Fruit fly (Drosophila melanogaster) whole organism, prepupa: ENCODE data around the gene Spc25.

ENCODE experiments used
- CG11902 ChIP-seq: fragments of 200-800 bp; sonication (Bioruptor generic); optimal IDR thresholded peaks from 3 replicates; lab custom pipeline; 2016; ENCODE audit warnings: missing biosample characterization, missing genetic modification characterization
- CG1621 ChIP-seq: fragments of 200-800 bp; sonication (Bioruptor generic); optimal IDR thresholded peaks from 3 replicates; lab custom pipeline; 2018; ENCODE audit warnings: missing biosample characterization, mild to moderate bottlenecking, missing genetic modification characterization
- CG16779 ChIP-seq: fragments of 200-800 bp; sonication (Bioruptor generic); optimal IDR thresholded peaks from 3 replicates; lab custom pipeline; 2017; ENCODE audit warnings: missing biosample characterization, mild to moderate bottlenecking, missing genetic modification characterization
- CG32006 ChIP-seq: fragments of 200-800 bp; sonication (Bioruptor generic); optimal IDR thresholded peaks from 3 replicates; lab custom pipeline; 2017; ENCODE audit warnings: missing biosample characterization, mild to moderate bottlenecking, missing genetic modification characterization
- CG8632 ChIP-seq: fragments of 200-800 bp; sonication (Bioruptor generic); optimal IDR thresholded peaks from 3 replicates; lab custom pipeline; 2016; ENCODE audit warnings: missing biosample characterization, missing genetic modification characterization
- Eip78C ChIP-seq: fragments of 200-800 bp; sonication (Bioruptor generic); peaks from one replicate; lab custom pipeline; 2016; ENCODE audit warnings: missing biosample characterization, missing genetic modification characterization
- Lpt ChIP-seq: fragments of 200-800 bp; sonication (Bioruptor generic); optimal IDR thresholded peaks from 3 replicates; lab custom pipeline; 2016; ENCODE audit warnings: missing biosample characterization, missing genetic modification characterization
- OdsH ChIP-seq: fragments of 200-800 bp; sonication (Bioruptor generic); optimal IDR thresholded peaks from 3 replicates; lab custom pipeline; 2016; ENCODE audit warnings: missing biosample characterization, missing genetic modification characterization
- Sox15 ChIP-seq: fragments of 200-800 bp; sonication (Bioruptor generic); optimal IDR thresholded peaks from 3 replicates; lab custom pipeline; 2016; ENCODE audit warnings: missing biosample characterization, missing genetic modification characterization
- eg ChIP-seq: fragments of 200-800 bp; sonication (Bioruptor generic); IDR thresholded peaks from 3 replicates; pipeline ENCODE4 v1.3.6; 2022; ENCODE audit warnings: missing biosample characterization, missing genetic modification characterization
- svp ChIP-seq: fragments of 200-800 bp; sonication (Bioruptor generic); peaks from one replicate; lab custom pipeline; 2016; ENCODE audit warnings: missing biosample characterization, missing genetic modification characterization

DNA sequence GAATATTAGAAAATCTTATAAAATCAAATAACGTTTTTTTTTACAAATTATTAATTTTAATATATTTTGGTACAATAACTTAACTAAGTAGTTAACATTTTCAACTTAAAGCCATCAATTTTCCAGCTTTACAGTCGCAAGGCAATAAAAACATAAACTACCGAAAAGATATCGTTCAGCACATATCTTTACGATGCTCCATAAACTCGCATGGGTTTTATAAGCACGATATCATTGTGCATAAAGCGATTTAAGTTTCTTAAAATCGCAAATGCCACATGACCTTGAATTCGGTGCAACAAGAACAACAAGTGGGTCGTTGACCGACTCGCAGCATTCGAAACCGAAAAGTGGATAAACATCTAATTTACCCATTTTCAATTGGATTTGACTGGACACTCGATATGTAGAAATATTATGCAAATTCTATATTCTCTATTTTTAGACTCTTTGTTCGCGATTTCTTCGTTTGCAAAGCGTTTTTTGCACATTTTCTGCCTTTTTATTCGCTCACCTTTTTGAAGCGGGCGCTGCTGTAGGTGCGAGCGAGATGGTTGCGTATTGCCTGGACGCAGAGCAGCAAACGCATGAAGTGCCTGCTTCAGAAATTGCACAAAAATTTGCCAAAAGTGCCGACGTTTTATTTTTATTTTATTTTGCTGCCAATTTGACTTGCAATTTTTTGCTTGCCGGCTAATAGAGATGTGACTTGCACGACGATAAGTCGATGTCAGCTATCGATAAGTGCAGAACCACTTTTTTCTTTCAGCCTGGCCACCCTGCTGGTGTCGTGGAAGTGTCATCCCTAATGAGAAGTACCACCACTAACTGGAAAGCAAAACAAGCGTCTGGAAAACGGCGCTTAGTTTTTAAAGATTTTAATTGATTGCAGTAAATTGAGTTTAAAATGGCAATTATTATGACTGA is at the start of gene Spc25:
- TF ChIP-seq CG8632 (GFP tag; lab: Kevin White, UChicago) (no peak), CG16779 (tag; lab: Kevin White, UChicago) (no peak), CG32006 (GFP tag; lab: Kevin White, UChicago) (no peak), CG1621 (tag; lab: Kevin White, UChicago) (no peak), Eip78C (GFP tag; lab: Kevin White, UChicago) (peak; percentile 49), CG11902 (GFP tag; lab: Kevin White, UChicago) (no peak), OdsH (GFP tag; lab: Kevin White, UChicago) (no peak), Sox15 (GFP tag; lab: Kevin White, UChicago) (no peak), eg (GFP tag; lab: Robert Waterston, UW) (no peak), svp (GFP tag; lab: Kevin White, UChicago) (peak; percentile 79), Lpt (GFP tag; lab: Kevin White, UChicago) (no peak)
